Fruit fly (Drosophila melanogaster): ENCODE data around the gene CG15005.

Gene CG15005

dm6 chr3L:4204239-4204638, at the start of gene CG15005:
TSS of gene CG15005 (minus strand) at chr3L:4204339.
- no peak for TF ChIP-seq CG14711 (tag; optimal IDR thresholded peaks at IDR 0.05)
- TF ChIP-seq Clk (GFP tag; optimal IDR thresholded peaks at IDR 0.05), result no peak
- TF ChIP-seq cic (GFP tag; optimal IDR thresholded peaks at IDR 0.05), result no peak
- TF ChIP-seq ovo (GFP tag; optimal IDR thresholded peaks at IDR 0.05), result no peak

DNA sequence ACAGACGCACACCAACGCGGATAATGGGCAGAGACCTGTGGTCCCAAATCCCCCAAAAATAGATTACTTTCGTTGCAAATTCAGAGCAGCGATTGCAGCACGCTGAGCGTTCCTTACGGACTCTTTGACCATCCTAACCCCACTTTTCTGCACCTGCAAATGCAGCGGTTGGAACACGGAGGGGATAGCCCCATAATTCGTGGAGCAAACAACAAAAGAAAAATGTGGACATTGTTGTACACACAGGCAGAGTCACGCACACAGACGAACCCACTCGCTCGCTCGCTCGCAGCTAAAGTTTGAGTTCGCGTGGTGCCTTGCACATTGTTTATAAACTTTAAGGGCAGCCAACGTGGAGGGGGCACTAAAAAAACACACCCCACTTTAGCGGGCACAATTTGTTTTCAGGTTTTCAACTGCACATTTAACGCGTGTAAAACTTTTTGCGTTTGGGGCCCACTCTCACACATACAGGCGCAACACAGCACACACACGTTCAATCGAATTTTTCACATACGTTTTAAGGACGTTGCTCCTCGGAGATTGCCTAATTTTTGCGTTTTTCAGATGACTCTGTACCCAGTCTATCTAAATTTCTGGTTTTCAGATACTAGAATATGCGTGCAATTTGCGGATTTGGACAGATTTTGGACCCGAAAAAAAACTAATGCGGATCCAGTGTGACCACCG, 49.6 kb upstream of the CG15005 start:
- TF ChIP-seq pad (GFP tag; optimal IDR thresholded peaks at IDR 0.05) (peak; percentile 35), CG7045 (GFP tag; optimal IDR thresholded peaks at IDR 0.05) (no peak), Mnt (GFP tag; optimal IDR thresholded peaks at IDR 0.05) (peak; percentile 79), cic (GFP tag; optimal IDR thresholded peaks at IDR 0.05) (peak; percentile 4)

DNA sequence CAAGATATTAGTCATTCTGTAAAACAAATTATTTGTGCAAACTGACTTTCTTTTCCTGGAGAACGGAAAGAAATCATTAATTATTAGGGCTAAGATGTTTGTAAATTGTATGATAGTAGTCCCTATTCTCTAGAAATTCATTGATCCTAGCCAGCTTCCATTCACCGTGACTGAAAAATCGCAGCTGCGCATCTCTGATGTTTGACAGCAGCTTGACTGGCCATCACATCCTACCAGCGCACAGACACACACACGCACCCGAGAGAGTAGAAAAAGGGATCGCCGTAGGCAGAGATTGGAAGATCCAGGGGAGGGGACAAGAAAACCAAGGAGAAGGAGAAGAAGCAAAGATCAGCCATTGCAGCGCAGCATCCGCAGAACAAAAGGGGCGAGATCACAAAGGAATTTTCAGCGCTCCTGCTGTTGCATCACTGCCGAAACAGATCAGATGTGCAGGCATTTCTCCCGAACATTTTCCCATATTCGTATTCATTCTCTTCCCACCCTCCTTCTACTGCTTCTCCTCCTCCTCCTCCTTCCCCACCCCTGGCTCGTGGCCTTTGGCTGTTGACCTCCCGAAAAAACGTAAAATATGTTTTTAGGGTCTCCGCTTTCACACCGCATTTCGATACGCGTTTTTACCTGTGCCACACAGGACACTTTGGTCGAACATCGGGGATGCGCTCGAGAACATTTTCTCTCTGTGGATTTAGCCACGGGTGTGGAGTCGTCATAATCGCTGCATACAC, 48.9 kb upstream of the CG15005 start:
- no peak for TF ChIP-seq CG33017 (tag; optimal IDR thresholded peaks at IDR 0.05)
- TF ChIP-seq Mnt (GFP tag; optimal IDR thresholded peaks at IDR 0.05), result no peak
- no peak for TF ChIP-seq pad (GFP tag; optimal IDR thresholded peaks at IDR 0.05)
- TF ChIP-seq CG14711 (tag; optimal IDR thresholded peaks at IDR 0.05), result no peak
- TF ChIP-seq Hr96 (GFP tag; optimal IDR thresholded peaks at IDR 0.05), result no peak

DNA sequence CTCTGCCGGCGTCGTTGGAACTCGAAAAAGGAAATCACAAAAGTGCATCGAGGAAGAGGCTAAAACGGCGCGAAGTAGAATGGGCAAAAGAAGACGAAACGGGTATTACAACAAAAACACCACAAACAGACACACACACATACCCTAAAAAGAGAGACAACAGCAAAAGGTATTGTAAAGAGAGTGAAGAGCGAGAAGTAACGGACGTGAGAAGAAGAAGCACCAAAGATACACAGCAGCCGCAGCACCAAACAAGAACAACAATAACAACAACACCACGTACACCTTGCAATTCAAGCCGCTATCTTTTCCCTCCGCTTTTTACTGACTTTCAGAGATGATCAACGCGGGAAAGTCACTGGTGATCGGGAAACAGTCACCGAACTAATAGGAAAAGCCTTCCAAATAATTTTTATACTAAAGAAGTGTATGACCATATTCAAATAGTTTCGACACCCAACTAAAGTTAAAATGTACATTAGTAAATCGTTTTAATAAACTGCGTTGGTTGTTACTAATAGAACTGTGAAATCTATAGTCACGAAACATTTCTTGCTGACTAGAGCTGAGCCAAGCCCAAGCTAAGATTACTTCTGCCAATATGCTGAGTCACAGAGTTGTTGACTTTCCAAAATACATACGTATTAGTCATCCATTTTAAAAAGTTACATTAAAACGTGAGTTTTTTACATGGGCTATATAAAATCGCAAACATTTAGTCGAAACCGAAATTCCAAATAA, 48.2 kb upstream of the CG15005 start:
- no peak for TF ChIP-seq CG12768 (GFP tag; optimal IDR thresholded peaks at IDR 0.05)
- TF ChIP-seq cnc (optimal IDR thresholded peaks at IDR 0.05), result peak in 1 of 2 experiments; percentile 43
- TF ChIP-seq ovo (GFP tag; optimal IDR thresholded peaks at IDR 0.05), result peak; percentile 92
- TF ChIP-seq cic (GFP tag; optimal IDR thresholded peaks at IDR 0.05), result no peak

DNA sequence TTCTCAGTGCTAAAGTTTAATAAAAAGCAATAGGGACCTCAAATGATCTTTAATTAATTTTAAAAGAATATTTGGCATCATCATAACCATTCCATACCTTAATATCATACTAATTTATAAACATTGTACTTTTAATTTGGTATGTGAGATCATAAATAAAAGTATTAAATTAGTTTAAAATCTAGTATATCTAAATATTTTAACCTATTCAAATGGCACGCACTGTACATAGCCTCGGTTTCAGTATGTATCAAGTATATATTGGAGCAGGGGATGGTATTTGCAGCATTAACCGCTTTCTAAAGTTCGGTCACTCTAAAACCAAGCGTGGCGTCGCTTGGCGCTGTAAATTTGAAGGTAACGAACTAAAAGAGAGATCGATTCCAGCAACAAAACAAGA, 38.3 kb upstream of the CG15005 start, which contains the start of gene pav:
Gene pav (plus strand): TSS at position 307 of the 400 bp plus-strand sequence.
- TF ChIP-seq toe (GFP tag; optimal IDR thresholded peaks at IDR 0.05) (no peak), kay (GFP tag; ENCODE audit: borderline replicate concordance) (no peak), CG5204 (GFP tag; optimal IDR thresholded peaks at IDR 0.05) (no peak), Hr96 (GFP tag; optimal IDR thresholded peaks at IDR 0.05) (no peak), CG7101 (tag; optimal IDR thresholded peaks at IDR 0.05) (peak; percentile 27), Mnt (GFP tag; optimal IDR thresholded peaks at IDR 0.05) (peak; percentile 18), pad (GFP tag; optimal IDR thresholded peaks at IDR 0.05) (no peak), Crg-1 (GFP tag; optimal IDR thresholded peaks at IDR 0.05) (no peak), cnc (optimal IDR thresholded peaks at IDR 0.05) (no peak), CG12768 (GFP tag; optimal IDR thresholded peaks at IDR 0.05) (no peak), Clk (GFP tag; optimal IDR thresholded peaks at IDR 0.05) (no peak), CG33017 (tag; optimal IDR thresholded peaks at IDR 0.05) (peak; percentile 36), CG14711 (tag; optimal IDR thresholded peaks at IDR 0.05) (peak; percentile 48), tj (GFP tag; optimal IDR thresholded peaks at IDR 0.05) (no peak), CG11617 (GFP tag; optimal IDR thresholded peaks at IDR 0.05) (no peak), ovo (GFP tag; optimal IDR thresholded peaks at IDR 0.05) (no peak), CG1620 (GFP tag; optimal IDR thresholded peaks at IDR 0.05) (no peak), CG7045 (GFP tag; optimal IDR thresholded peaks at IDR 0.05) (no peak), bab1 (GFP tag; optimal IDR thresholded peaks at IDR 0.05) (peak; percentile 58), cic (GFP tag; optimal IDR thresholded peaks at IDR 0.05) (no peak)

DNA sequence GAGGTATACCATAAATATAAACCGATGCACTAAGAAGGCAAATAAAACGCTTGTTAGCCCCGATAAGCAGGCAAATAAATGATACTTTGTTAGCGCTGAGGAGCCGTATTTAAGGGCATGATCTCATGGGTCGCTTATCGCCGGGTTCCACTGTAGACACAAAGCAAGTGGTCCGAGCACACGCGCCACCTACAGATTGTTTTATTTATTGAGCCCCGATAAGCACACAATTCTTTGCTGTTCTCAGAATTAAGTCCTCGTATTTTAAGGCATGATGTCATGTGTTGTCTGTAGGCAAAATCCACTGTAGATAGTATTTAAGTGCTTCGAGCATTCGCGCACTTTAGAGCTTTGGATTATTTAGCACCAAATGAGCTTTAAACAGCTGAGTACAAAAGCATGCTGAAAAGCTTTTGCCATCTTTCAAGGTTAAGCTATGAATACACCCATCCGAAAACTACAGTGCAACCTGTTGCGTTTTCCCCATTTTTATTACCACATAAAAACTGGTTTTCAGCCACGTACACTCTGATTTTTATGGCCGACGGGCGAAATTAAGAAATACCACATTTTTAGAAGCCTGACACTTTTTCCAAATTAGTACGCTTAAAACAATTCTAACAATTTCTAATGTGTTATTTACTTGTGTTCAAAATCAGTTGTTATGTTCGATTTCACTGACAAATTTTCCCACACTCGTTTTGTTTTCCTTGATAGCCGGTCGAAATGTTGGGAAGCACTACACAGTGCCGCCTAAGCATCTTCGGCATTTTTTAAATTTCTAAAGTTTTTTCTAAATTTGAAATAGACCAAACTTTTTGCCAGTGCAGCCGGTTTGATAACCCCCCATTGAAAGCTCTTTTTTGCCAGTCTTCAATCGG, 35.5 kb upstream of the CG15005 start, which contains the start of gene Sqor:
Gene Sqor (plus strand): TSS at position 732 of the 881 bp plus-strand sequence.
- TF ChIP-seq bab1 (GFP tag; optimal IDR thresholded peaks at IDR 0.05), result peak; percentile 90
- peak; percentile 71 for TF ChIP-seq cic (GFP tag; optimal IDR thresholded peaks at IDR 0.05)
- TF ChIP-seq CG7045 (GFP tag; optimal IDR thresholded peaks at IDR 0.05), result peak; percentile 92
- TF ChIP-seq ovo (GFP tag; optimal IDR thresholded peaks at IDR 0.05), result peak; percentile 77
- peak; percentile 77 for TF ChIP-seq tj (GFP tag; optimal IDR thresholded peaks at IDR 0.05)
- TF ChIP-seq toe (GFP tag; optimal IDR thresholded peaks at IDR 0.05), result peak; percentile 91
- TF ChIP-seq Hr96 (GFP tag; optimal IDR thresholded peaks at IDR 0.05), result peak; percentile 92
- peak; percentile 78 for TF ChIP-seq CG1620 (GFP tag; optimal IDR thresholded peaks at IDR 0.05)
- TF ChIP-seq Crg-1 (GFP tag; optimal IDR thresholded peaks at IDR 0.05), result peak; percentile 79
- TF ChIP-seq CG14711 (tag; optimal IDR thresholded peaks at IDR 0.05), result peak; percentile 76
- peak; percentile 94 for TF ChIP-seq CG12768 (GFP tag; optimal IDR thresholded peaks at IDR 0.05)
- peak; percentile 97 for TF ChIP-seq CG11617 (GFP tag; optimal IDR thresholded peaks at IDR 0.05)
- peak; percentile 91 for TF ChIP-seq CG5204 (GFP tag; optimal IDR thresholded peaks at IDR 0.05)
- TF ChIP-seq Clk (GFP tag; optimal IDR thresholded peaks at IDR 0.05), result peak; percentile 84
- TF ChIP-seq cnc (optimal IDR thresholded peaks at IDR 0.05), result no peak
- TF ChIP-seq Mnt (GFP tag; optimal IDR thresholded peaks at IDR 0.05), result peak; percentile 68
- TF ChIP-seq CG7101 (tag; optimal IDR thresholded peaks at IDR 0.05), result peak; percentile 91
- peak; percentile 89 for TF ChIP-seq CG33017 (tag; optimal IDR thresholded peaks at IDR 0.05)
- peak; percentile 82 for TF ChIP-seq pad (GFP tag; optimal IDR thresholded peaks at IDR 0.05)
- no peak for TF ChIP-seq kay (GFP tag; ENCODE audit: borderline replicate concordance)
